Fruit fly (Drosophila melanogaster) whole organism, wandering third instar larva: Measurements from ENCODE around the gene CG43218.

ENCODE experiments used
- Abd-B ChIP-seq: fragments of >200 bp; optimal IDR thresholded peaks from 2 replicates; lab custom pipeline; 2017; ENCODE audit warnings: missing biosample characterization, missing genetic modification characterization
- CG32264 ChIP-seq: fragments of 200-800 bp; sonication (Bioruptor generic); optimal IDR thresholded peaks from 2 replicates; lab custom pipeline; 2016; ENCODE audit warnings: missing biosample characterization, missing genetic modification characterization
- CG9705 ChIP-seq: fragments of 200-800 bp; sonication (Bioruptor generic); optimal IDR thresholded peaks from 2 replicates; lab custom pipeline; 2018; ENCODE audit warnings: missing biosample characterization, mild to moderate bottlenecking, missing genetic modification characterization
- CrebA ChIP-seq: fragments of 200-800 bp; sonication (Bioruptor generic); optimal IDR thresholded peaks from 2 replicates; lab custom pipeline; 2016; ENCODE audit warnings: missing biosample characterization, mild to moderate bottlenecking, missing genetic modification characterization, borderline replicate concordance
- Dfd ChIP-seq: fragments of >200 bp; optimal IDR thresholded peaks from 2 replicates; lab custom pipeline; 2017; ENCODE audit warnings: missing biosample characterization, missing genetic modification characterization
- Dif ChIP-seq: fragments of 200-275, 200-300 bp; sonication (Bioruptor generic); optimal IDR thresholded peaks from 2 replicates; lab custom pipeline; 2018; ENCODE audit warnings: missing biosample characterization, missing genetic modification characterization; ENCODE audit not compliant: partially characterized antibody
- GATAd ChIP-seq: sonication (Bioruptor generic); optimal IDR thresholded peaks from 2 replicates; lab custom pipeline; 2016; ENCODE audit warnings: missing biosample characterization, missing genetic modification characterization
- HLH106 ChIP-seq: fragments of 200-800 bp; optimal IDR thresholded peaks from 3 replicates; lab custom pipeline; 2019; ENCODE audit warnings: missing biosample characterization, mild to moderate bottlenecking, missing genetic modification characterization, moderate library complexity
- Hnf4 ChIP-seq: fragments of 200-800 bp; sonication (Bioruptor generic); optimal IDR thresholded peaks from 2 replicates; lab custom pipeline; 2016; ENCODE audit warnings: missing biosample characterization, mild to moderate bottlenecking, missing genetic modification characterization
- Hr78 ChIP-seq: fragments of >200 bp; optimal IDR thresholded peaks from 2 replicates; lab custom pipeline; 2017; ENCODE audit warnings: missing biosample characterization, missing genetic modification characterization
- Hr83 ChIP-seq: fragments of 200-300 bp; sonication (Bioruptor generic); optimal IDR thresholded peaks from 2 replicates; lab custom pipeline; 2016; ENCODE audit warnings: missing biosample characterization, mild to moderate bottlenecking, missing genetic modification characterization, moderate library complexity; ENCODE audit not compliant: poor library complexity, severe bottlenecking
- Jra ChIP-seq: sonication (Bioruptor generic); optimal IDR thresholded peaks from 2 replicates; lab custom pipeline; 2016; ENCODE audit warnings: missing biosample characterization, missing genetic modification characterization
- Mio ChIP-seq: sonication (Bioruptor generic); optimal IDR thresholded peaks from 2 replicates; lab custom pipeline; 2016; ENCODE audit warnings: missing biosample characterization, missing genetic modification characterization
- Myc ChIP-seq: fragments of >200 bp; optimal IDR thresholded peaks from 2 replicates; lab custom pipeline; 2017
- N ChIP-seq: fragments of >200 bp; optimal IDR thresholded peaks from 2 replicates; lab custom pipeline; 2018; ENCODE audit warnings: missing biosample characterization, missing external identifiers, missing genetic modification characterization
- OdsH ChIP-seq: fragments of 200-800 bp; sonication (Bioruptor generic); optimal IDR thresholded peaks from 2 replicates; lab custom pipeline; 2016; ENCODE audit warnings: missing biosample characterization, mild to moderate bottlenecking, missing genetic modification characterization
- Rel ChIP-seq, 2 experiments: fragments of 200-800 bp; sonication (Bioruptor generic) in 1 of 2; optimal IDR thresholded peaks; 2 replicates in 1 of 2; 3 replicates in 1 of 2; lab custom pipeline; 2016 to 2019; ENCODE audit warnings: mild to moderate bottlenecking in 2 of 2, missing biosample characterization in 2 of 2, missing genetic modification characterization in 2 of 2, moderate library complexity in 1 of 2
- Sp1 ChIP-seq: fragments of 200-800 bp; sonication (Bioruptor generic); optimal IDR thresholded peaks from 3 replicates; lab custom pipeline; 2019; ENCODE audit warnings: missing biosample characterization, mild to moderate bottlenecking, missing genetic modification characterization, moderate library complexity
- Vsx2 ChIP-seq: fragments of 200-300, 225-300 bp; sonication (Bioruptor generic); optimal IDR thresholded peaks from 2 replicates; lab custom pipeline; 2018; ENCODE audit warnings: missing biosample characterization, missing genetic modification characterization; ENCODE audit not compliant: partially characterized antibody
- br ChIP-seq: fragments of 200-800 bp; sonication (Bioruptor generic); optimal IDR thresholded peaks from 2 replicates; lab custom pipeline; 2016; ENCODE audit warnings: missing biosample characterization, missing genetic modification characterization
- brk ChIP-seq: fragments of 200-800 bp; sonication (Bioruptor generic); optimal IDR thresholded peaks from 2 replicates; lab custom pipeline; 2016; ENCODE audit warnings: missing biosample characterization, mild to moderate bottlenecking, missing genetic modification characterization
- dl ChIP-seq, 2 experiments: fragments of 175-275, 200-275 bp in 1 of 2; fragments of 200-275 bp in 1 of 2; sonication (Bioruptor generic); optimal IDR thresholded peaks; lab custom pipeline; 2018; ENCODE audit warnings: mild to moderate bottlenecking in 2 of 2, missing biosample characterization in 2 of 2, missing genetic modification characterization in 2 of 2, moderate library complexity in 2 of 2; ENCODE audit not compliant: partially characterized antibody in 2 of 2, insufficient read depth in 1 of 2
- dmrt93B ChIP-seq: fragments of 200-800 bp; sonication (Bioruptor generic); optimal IDR thresholded peaks from 2 replicates; lab custom pipeline; 2018; ENCODE audit warnings: missing biosample characterization, mild to moderate bottlenecking, missing genetic modification characterization
- dsf ChIP-seq: sonication (Bioruptor generic); optimal IDR thresholded peaks from 2 replicates; lab custom pipeline; 2016; ENCODE audit warnings: missing biosample characterization, missing genetic modification characterization, borderline replicate concordance
- ey ChIP-seq: fragments of 200-800 bp; sonication (Bioruptor generic); optimal IDR thresholded peaks from 2 replicates; lab custom pipeline; 2016; ENCODE audit warnings: missing biosample characterization, missing genetic modification characterization
- foxo ChIP-seq, 2 experiments: fragments of 200-800 bp; sonication (Bioruptor generic); optimal IDR thresholded peaks; 2 replicates in 1 of 2; 3 replicates in 1 of 2; lab custom pipeline; 2016 to 2017; ENCODE audit warnings: missing biosample characterization in 2 of 2, missing genetic modification characterization in 2 of 2
- fru ChIP-seq: fragments of 200-800 bp; sonication (Bioruptor generic); optimal IDR thresholded peaks from 3 replicates; lab custom pipeline; 2016; ENCODE audit warnings: missing biosample characterization, mild to moderate bottlenecking, missing genetic modification characterization
- h ChIP-seq: fragments of 200-800 bp; sonication (Bioruptor generic); optimal IDR thresholded peaks from 3 replicates; lab custom pipeline; 2016; ENCODE audit warnings: missing biosample characterization, mild to moderate bottlenecking, missing genetic modification characterization
- jim ChIP-seq: fragments of 175-275, 200-325 bp; sonication (Bioruptor generic); optimal IDR thresholded peaks from 2 replicates; lab custom pipeline; 2016; ENCODE audit warnings: missing biosample characterization, mild to moderate bottlenecking, missing genetic modification characterization
- lola ChIP-seq: fragments of >200 bp; optimal IDR thresholded peaks from 2 replicates; lab custom pipeline; 2017; ENCODE audit warnings: missing biosample characterization, missing genetic modification characterization
- pan ChIP-seq: fragments of >200 bp; optimal IDR thresholded peaks from 2 replicates; lab custom pipeline; 2017
- psq ChIP-seq: fragments of 200-800 bp; sonication (Bioruptor generic); optimal IDR thresholded peaks from 3 replicates; lab custom pipeline; 2017; ENCODE audit warnings: missing biosample characterization, mild to moderate bottlenecking, missing genetic modification characterization, moderate library complexity
- rgr ChIP-seq: fragments of 200-800 bp; sonication (Bioruptor generic); optimal IDR thresholded peaks from 3 replicates; lab custom pipeline; 2016; ENCODE audit warnings: missing biosample characterization, mild to moderate bottlenecking, missing genetic modification characterization
- sage ChIP-seq: fragments of 200-800 bp; sonication (Bioruptor generic); optimal IDR thresholded peaks from 2 replicates; lab custom pipeline; 2016; ENCODE audit warnings: missing biosample characterization, mild to moderate bottlenecking, missing genetic modification characterization
- sv ChIP-seq: fragments of 200-800 bp; sonication (Bioruptor generic); optimal IDR thresholded peaks from 3 replicates; lab custom pipeline; 2016; ENCODE audit warnings: missing biosample characterization, missing genetic modification characterization
- tai ChIP-seq: sonication (Bioruptor generic); optimal IDR thresholded peaks from 2 replicates; lab custom pipeline; 2016; ENCODE audit warnings: missing biosample characterization, missing genetic modification characterization
- usp ChIP-seq: fragments of >200 bp; optimal IDR thresholded peaks from 2 replicates; lab custom pipeline; 2017; ENCODE audit warnings: missing biosample characterization, missing genetic modification characterization
- woc ChIP-seq: sonication (Bioruptor generic); optimal IDR thresholded peaks from 2 replicates; lab custom pipeline; 2016; ENCODE audit warnings: missing biosample characterization, mild to moderate bottlenecking, missing genetic modification characterization

Gene CG43218

DNA sequence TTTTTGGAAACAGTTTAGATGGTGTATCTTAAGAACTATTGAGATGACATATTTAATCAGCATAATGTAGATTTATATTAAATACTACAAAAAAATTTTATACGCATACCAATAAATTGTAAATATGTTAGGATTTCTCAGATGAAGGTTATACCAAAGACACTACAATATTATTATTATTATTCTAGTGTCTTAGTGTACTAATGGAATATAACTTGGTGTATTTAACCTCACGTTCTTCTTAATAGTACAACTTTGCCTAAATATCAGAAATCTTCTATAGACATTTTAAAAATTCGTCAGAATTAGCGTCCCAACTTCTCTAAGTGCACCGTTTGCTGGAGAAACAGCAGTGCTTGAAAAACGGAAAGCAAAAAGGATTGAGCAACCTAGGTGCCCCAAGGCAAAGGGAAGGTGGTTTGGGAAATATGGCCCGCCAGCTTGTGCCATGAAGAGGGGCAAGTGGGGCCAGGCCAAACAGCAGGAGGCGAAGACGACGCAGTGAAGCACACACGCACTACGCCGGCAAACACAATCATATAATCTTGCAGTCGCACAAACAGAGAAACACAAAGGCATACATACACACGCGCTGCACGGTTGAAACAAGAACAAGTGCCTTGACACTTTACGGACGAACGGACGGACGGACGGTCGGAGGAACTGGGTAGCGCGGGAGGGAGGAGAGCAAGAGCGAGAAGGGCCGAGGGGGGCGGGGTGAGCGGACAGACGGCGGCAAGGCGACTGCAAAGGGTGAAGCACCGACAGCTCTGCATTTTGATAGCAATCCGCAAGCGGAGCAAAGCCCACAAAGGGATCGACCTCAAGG is 4.7 kb upstream of the CG43218 start:
- no peak for TF ChIP-seq fru (GFP tag; lab: Kevin White, UChicago)
- peak in 1 of 2 experiments; percentile 42 for TF ChIP-seq foxo (GFP tag; optimal IDR thresholded peaks at IDR 0.05; lab: Kevin White, UChicago)
- no peak for TF ChIP-seq sv
- peak; percentile 48 for TF ChIP-seq woc (GFP tag; lab: Kevin White, UChicago)
- TF ChIP-seq Dfd = no peak
- peak; percentile 36 for TF ChIP-seq Sp1 (GFP tag; lab: Kevin White, UChicago)
- TF ChIP-seq psq (GFP tag; lab: Kevin White, UChicago) = no peak
- TF ChIP-seq Myc (lab: Kevin White, UChicago) = no peak
- no peak for TF ChIP-seq dmrt93B (GFP tag; lab: Kevin White, UChicago)
- TF ChIP-seq dsf (GFP tag; lab: Kevin White, UChicago) = no peak
- TF ChIP-seq ey (GFP tag; lab: Kevin White, UChicago) = no peak
- TF ChIP-seq Rel (GFP tag; optimal IDR thresholded peaks at IDR 0.05; lab: Kevin White, UChicago) = no peak
- TF ChIP-seq Rel (tag; optimal IDR thresholded peaks at IDR 0.05; lab: Kevin White, UChicago) = peak; percentile 87
- TF ChIP-seq CG32264 = no peak
- TF ChIP-seq CG9705 (GFP tag; lab: Kevin White, UChicago) = no peak
- no peak for TF ChIP-seq sage (GFP tag; lab: Kevin White, UChicago)
- no peak for TF ChIP-seq lola
- TF ChIP-seq dl (GFP tag; optimal IDR thresholded peaks at IDR 0.05; lab: Kevin White, UChicago; ENCODE audit: insufficient read depth in 1 of 2, partially characterized antibody in 2 of 2) = peak in 1 of 2 experiments; percentile 59
- no peak for TF ChIP-seq pan
- TF ChIP-seq h (GFP tag; lab: Kevin White, UChicago) = peak; percentile 31
- TF ChIP-seq Abd-B (GFP tag; lab: Kevin White, UChicago) = no peak
- no peak for TF ChIP-seq jim (GFP tag; lab: Kevin White, UChicago)
- no peak for TF ChIP-seq tai (GFP tag; lab: Kevin White, UChicago)
- TF ChIP-seq Dif (GFP tag; lab: Kevin White, UChicago) = peak; percentile 2
- peak; percentile 43 for TF ChIP-seq HLH106
- no peak for TF ChIP-seq Jra (GFP tag; lab: Kevin White, UChicago)
- peak; percentile 10 for TF ChIP-seq OdsH (GFP tag; lab: Kevin White, UChicago)
- no peak for TF ChIP-seq Hnf4 (GFP tag; lab: Kevin White, UChicago)
- no peak for TF ChIP-seq br (GFP tag; lab: Kevin White, UChicago)
- TF ChIP-seq CrebA (GFP tag; lab: Kevin White, UChicago) = no peak
- TF ChIP-seq Hr78 (GFP tag; lab: Kevin White, UChicago) = no peak
- TF ChIP-seq Hr83 (GFP tag; lab: Kevin White, UChicago) = no peak
- peak; percentile 12 for TF ChIP-seq Vsx2 (GFP tag; lab: Kevin White, UChicago)
- TF ChIP-seq GATAd = no peak
- TF ChIP-seq Mio (GFP tag; lab: Kevin White, UChicago) = no peak

DNA sequence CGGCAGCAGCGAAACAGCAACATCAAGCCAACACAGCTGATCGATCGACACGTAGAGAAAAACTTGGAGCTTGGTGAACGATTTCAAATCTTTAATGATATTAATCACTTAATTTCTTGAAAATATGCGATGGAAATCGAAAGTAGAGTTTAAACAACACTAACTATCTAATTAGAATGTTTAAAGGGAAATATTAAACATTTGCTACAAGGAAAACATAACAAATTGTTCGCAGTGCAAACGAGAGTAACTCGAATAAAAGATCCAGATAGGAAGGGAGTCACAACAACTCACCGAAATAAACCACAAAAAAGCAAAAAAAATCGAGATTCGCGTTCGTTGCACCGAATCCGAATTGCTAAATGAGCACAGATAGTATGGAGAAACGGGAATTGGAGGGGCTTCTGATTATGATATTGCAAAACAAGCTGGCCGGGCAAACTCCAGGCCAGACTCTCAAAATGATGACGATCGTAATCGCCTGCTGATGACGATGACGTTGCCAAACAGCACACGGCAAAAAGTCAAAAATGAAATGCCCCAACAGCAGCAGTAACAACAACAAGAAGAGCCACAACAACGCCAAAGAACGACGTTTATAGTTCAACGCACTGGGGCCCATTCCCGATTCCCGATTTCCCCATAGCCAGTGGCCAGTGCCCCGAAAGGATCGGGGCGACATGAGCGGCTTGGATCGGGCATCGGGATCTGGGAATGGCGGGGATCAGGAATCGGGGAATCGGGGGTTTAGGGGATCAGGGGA is 3.9 kb upstream of the CG43218 start:
- peak; percentile 98 for TF ChIP-seq woc (GFP tag; lab: Kevin White, UChicago)
- no peak for TF ChIP-seq sv
- TF ChIP-seq Sp1 (GFP tag; lab: Kevin White, UChicago) = peak; percentile 99
- TF ChIP-seq Dfd = peak; percentile 59
- no peak for TF ChIP-seq Abd-B (GFP tag; lab: Kevin White, UChicago)
- peak; percentile 87 for TF ChIP-seq jim (GFP tag; lab: Kevin White, UChicago)
- peak; percentile 97 for TF ChIP-seq psq (GFP tag; lab: Kevin White, UChicago)
- TF ChIP-seq N (GFP tag; lab: Kevin White, UChicago) = no peak
- peak; percentile 94 for TF ChIP-seq GATAd
- TF ChIP-seq OdsH (GFP tag; lab: Kevin White, UChicago) = peak; percentile 99
- no peak for TF ChIP-seq Hr78 (GFP tag; lab: Kevin White, UChicago)
- peak; percentile 99 for TF ChIP-seq fru (GFP tag; lab: Kevin White, UChicago)
- TF ChIP-seq usp (GFP tag; lab: Kevin White, UChicago) = no peak
- peak; percentile 98 for TF ChIP-seq CG9705 (GFP tag; lab: Kevin White, UChicago)
- no peak for TF ChIP-seq dl (GFP tag; optimal IDR thresholded peaks at IDR 0.05; lab: Kevin White, UChicago; ENCODE audit: insufficient read depth in 1 of 2, partially characterized antibody in 2 of 2)
- no peak for TF ChIP-seq lola
- TF ChIP-seq Myc (lab: Kevin White, UChicago) = no peak
- no peak for TF ChIP-seq Vsx2 (GFP tag; lab: Kevin White, UChicago)
- TF ChIP-seq dsf (GFP tag; lab: Kevin White, UChicago) = peak; percentile 92
- TF ChIP-seq Mio (GFP tag; lab: Kevin White, UChicago) = peak; percentile 85
- TF ChIP-seq Rel (GFP tag; optimal IDR thresholded peaks at IDR 0.05; lab: Kevin White, UChicago) = peak; percentile 96
- TF ChIP-seq Rel (tag; optimal IDR thresholded peaks at IDR 0.05; lab: Kevin White, UChicago) = peak; percentile 86
- TF ChIP-seq Hnf4 (GFP tag; lab: Kevin White, UChicago) = peak; percentile 99
- TF ChIP-seq brk (GFP tag; lab: Kevin White, UChicago) = peak; percentile 97
- peak; percentile 98 for TF ChIP-seq CG32264
- TF ChIP-seq Jra (GFP tag; lab: Kevin White, UChicago) = peak; percentile 97
- TF ChIP-seq CrebA (GFP tag; lab: Kevin White, UChicago) = peak; percentile 95
- TF ChIP-seq foxo (GFP tag; optimal IDR thresholded peaks at IDR 0.05; lab: Kevin White, UChicago) = peak; percentile 94 to 99
- peak; percentile 98 for TF ChIP-seq sage (GFP tag; lab: Kevin White, UChicago)
- no peak for TF ChIP-seq Dif (GFP tag; lab: Kevin White, UChicago)
- peak; percentile 99 for TF ChIP-seq h (GFP tag; lab: Kevin White, UChicago)
- TF ChIP-seq rgr (GFP tag; lab: Kevin White, UChicago) = peak; percentile 99
- TF ChIP-seq HLH106 = peak; percentile 99
- TF ChIP-seq pan = no peak
- TF ChIP-seq ey (GFP tag; lab: Kevin White, UChicago) = peak; percentile 99
- TF ChIP-seq dmrt93B (GFP tag; lab: Kevin White, UChicago) = peak; percentile 98
- peak; percentile 97 for TF ChIP-seq tai (GFP tag; lab: Kevin White, UChicago)
